Fruit fly (Drosophila melanogaster): ENCODE measurements around the gene nyo.

Gene nyo

dm6 chr3R:31608030-31608429 is 65.2 kb downstream of the nyo start (continued):
- TF ChIP-seq CG6813 (GFP tag; optimal IDR thresholded peaks at IDR 0.05) (no peak), eve (GFP tag; optimal IDR thresholded peaks at IDR 0.05) (peak in 1 of 2 experiments; percentile 53)

- TF ChIP-seq CG12155 (GFP tag; optimal IDR thresholded peaks at IDR 0.05) (no peak), toy (GFP tag; IDR thresholded peaks at IDR 0.05) (no peak), kay (GFP tag; optimal IDR thresholded peaks at IDR 0.05) (peak; percentile 33), CG5180 (GFP tag; optimal IDR thresholded peaks at IDR 0.05) (no peak), CG2202 (tag; optimal IDR thresholded peaks at IDR 0.05) (no peak), Xbp1 (GFP tag; optimal IDR thresholded peaks at IDR 0.05) (no peak), fd96Cb (tag; optimal IDR thresholded peaks at IDR 0.05) (no peak), grau (tag; optimal IDR thresholded peaks at IDR 0.05) (peak; percentile 2), shn (GFP tag; optimal IDR thresholded peaks at IDR 0.05) (no peak), CG3163 (GFP tag; optimal IDR thresholded peaks at IDR 0.05) (no peak), CG3838 (GFP tag; optimal IDR thresholded peaks at IDR 0.05) (no peak), croc (GFP tag; conservative IDR thresholded peaks at IDR 0.05) (no peak), Jarid2 (GFP tag; optimal IDR thresholded peaks at IDR 0.05) (no peak), ind (GFP tag; optimal IDR thresholded peaks at IDR 0.05) (no peak), CG13424 (tag; optimal IDR thresholded peaks at IDR 0.05) (no peak), CG17612 (GFP tag; IDR thresholded peaks at IDR 0.05) (no peak), Kr (GFP tag; optimal IDR thresholded peaks at IDR 0.05) (no peak), CG17568 (GFP tag; optimal IDR thresholded peaks at IDR 0.05) (no peak), CG7987 (GFP tag; optimal IDR thresholded peaks at IDR 0.05) (no peak), crol (GFP tag; IDR thresholded peaks at IDR 0.05) (no peak), hth (optimal IDR thresholded peaks at IDR 0.05) (no peak), CG10959 (GFP tag; IDR thresholded peaks at IDR 0.05) (no peak), CG15269 (tag; optimal IDR thresholded peaks at IDR 0.05) (no peak), vvl (GFP tag; IDR thresholded peaks at IDR 0.05) (no peak), CG9876 (GFP tag; optimal IDR thresholded peaks at IDR 0.05) (no peak), zen2 (GFP tag; IDR thresholded peaks at IDR 0.05; ENCODE audit: partially characterized antibody) (no peak), bcd (GFP tag; optimal IDR thresholded peaks at IDR 0.05) (no peak), nau (GFP tag; optimal IDR thresholded peaks at IDR 0.05) (no peak), slp2 (GFP tag; optimal IDR thresholded peaks at IDR 0.05) (no peak), fd64A (GFP tag; optimal IDR thresholded peaks at IDR 0.05) (no peak), psq (GFP tag; optimal IDR thresholded peaks at IDR 0.05) (no peak), kah (GFP tag; optimal IDR thresholded peaks at IDR 0.05) (peak; percentile 18), prd (optimal IDR thresholded peaks at IDR 0.05) (no peak), prd (GFP tag; IDR thresholded peaks at IDR 0.05) (no peak), H15 (GFP tag; IDR thresholded peaks at IDR 0.05) (no peak), CG13775 (GFP tag; optimal IDR thresholded peaks at IDR 0.05) (no peak), schlank (tag; optimal IDR thresholded peaks at IDR 0.05) (no peak), CG11456 (GFP tag; IDR thresholded peaks at IDR 0.05) (no peak), Hand (GFP tag; optimal IDR thresholded peaks at IDR 0.05) (peak; percentile 11), CG17802 (tag; optimal IDR thresholded peaks at IDR 0.05) (no peak), CG31388 (GFP tag; optimal IDR thresholded peaks at IDR 0.05) (no peak), hbn (GFP tag; IDR thresholded peaks at IDR 0.05; ENCODE audit: partially characterized antibody) (no peak), CG7357 (GFP tag; IDR thresholded peaks at IDR 0.05) (no peak), sima (GFP tag; optimal IDR thresholded peaks at IDR 0.05) (no peak), knrl (GFP tag; IDR thresholded peaks at IDR 0.05; ENCODE audit: partially characterized antibody) (no peak), tx (GFP tag; optimal IDR thresholded peaks at IDR 0.05) (no peak), Nf-YB (GFP tag; optimal IDR thresholded peaks at IDR 0.05) (no peak)
Observed at dm6 chr3R:31608438-31609188, 65.8 kb downstream of the nyo start.

Measured in whole organism, embryonic.